Worm (Caenorhabditis elegans) whole organism, late embryonic: Measurements from ENCODE around the gene dnj-2.

Source experiments
- F13H6.1 ChIP-seq: sonication (generic microtip); optimal IDR thresholded peaks from 2 replicates; lab custom pipeline; 2016; ENCODE audit warnings: missing genetic modification characterization, missing compliant biosample characterization
- ceh-45 ChIP-seq: fragments of 200-800 bp; sonication (Bioruptor generic); IDR thresholded peaks from 2 replicates; pipeline ENCODE4 v1.3.6; 2022; ENCODE audit warnings: missing genetic modification reagents, missing genetic modification characterization, missing compliant biosample characterization
- ets-4 ChIP-seq: sonication (generic microtip); optimal IDR thresholded peaks from 2 replicates; lab custom pipeline; 2016; ENCODE audit warnings: missing genetic modification characterization, missing compliant biosample characterization
- lin-11 ChIP-seq: fragments of 200-800 bp; sonication (Bioruptor generic); optimal IDR thresholded peaks from 2 replicates; lab custom pipeline; 2018; ENCODE audit warnings: mild to moderate bottlenecking, missing genetic modification characterization, missing compliant biosample characterization
- madf-2 ChIP-seq: sonication (generic microtip); optimal IDR thresholded peaks from 2 replicates; lab custom pipeline; 2017; ENCODE audit warnings: missing genetic modification characterization, missing compliant biosample characterization
- pros-1 ChIP-seq: fragments of 150-350 bp; optimal IDR thresholded peaks from 2 replicates; lab custom pipeline; 2014; ENCODE audit warnings: missing biosample characterization, missing genetic modification reagents, missing genetic modification characterization
- tbx-7 ChIP-seq: sonication (generic microtip); optimal IDR thresholded peaks from 2 replicates; lab custom pipeline; 2016; ENCODE audit warnings: missing genotype, missing genetic modification characterization, missing compliant biosample characterization

DNA sequence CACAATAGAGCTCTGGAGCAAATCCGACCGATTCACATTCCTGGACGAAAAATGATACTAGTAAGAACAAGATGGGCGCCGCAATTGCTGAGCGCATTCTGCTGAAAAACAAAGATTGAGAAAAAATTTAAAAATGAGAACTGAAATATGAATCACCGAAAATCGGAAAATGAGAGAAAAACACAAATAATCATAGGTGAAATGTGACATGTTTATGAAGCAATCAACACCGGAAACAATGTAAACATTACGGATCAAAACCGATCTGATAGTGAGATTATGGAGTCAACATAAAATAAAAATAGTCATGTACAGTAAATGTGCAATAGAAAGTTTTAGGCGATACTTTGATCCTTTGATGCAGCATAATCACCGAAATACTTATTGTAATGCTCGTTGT is at the start of gene dnj-2:
- TF ChIP-seq lin-11 (tag; lab: Kevin White, UChicago) (no peak), tbx-7 (tag; lab: Kevin White, UChicago) (no peak), madf-2 (tag; lab: Kevin White, UChicago) (no peak), ets-4 (tag; lab: Kevin White, UChicago) (no peak), pros-1 (tag; lab: Kevin White, UChicago) (no peak), ceh-45 (GFP tag; lab: Robert Waterston, UW) (no peak), F13H6.1 (tag; lab: Kevin White, UChicago) (no peak)
